In genomic region chr2L:15106100-15106499, dm6 we compare ENCODE assay signal across 2 fruit fly cellular contexts.
TF ChIP-seq lines count a peak whose summit lies in the region.

No protein-coding gene starts in this region.

- no peak for TF ChIP-seq CTCF in whole organism, embryonic (GFP tag; optimal IDR thresholded peaks at IDR 0.05; lab: Kevin White, UChicago)

TF ChIP-seq in whole organism, embryonic, 481 proteins besides CTCF, POLR2A, EP300 and RAD21:
- TF ChIP-seq pan (optimal IDR thresholded peaks at IDR 0.05; lab: Kevin White, UChicago): no peak
- TF ChIP-seq pan (GFP tag; optimal IDR thresholded peaks at IDR 0.05 in 1 of 2, IDR thresholded peaks at IDR 0.05 in 1 of 2): no peak
- TF ChIP-seq CG18262 (tag; optimal IDR thresholded peaks at IDR 0.05; lab: Kevin White, UChicago): no peak
- TF ChIP-seq aop (GFP tag; IDR thresholded peaks at IDR 0.05; lab: Robert Waterston, UW): no peak
- peak; percentile 69 for TF ChIP-seq CG15269 (tag; optimal IDR thresholded peaks at IDR 0.05; lab: Kevin White, UChicago)
- TF ChIP-seq Abd-B (GFP tag; optimal IDR thresholded peaks at IDR 0.05; lab: Kevin White, UChicago): peak; percentile 2
- no peak for TF ChIP-seq gem (tag; optimal IDR thresholded peaks at IDR 0.05; lab: Kevin White, UChicago)

TF ChIP-seq in whole organism, prepupa, 60 proteins besides CTCF, POLR2A, EP300 and RAD21:
- TF ChIP-seq pdm3 (GFP tag; optimal IDR thresholded peaks at IDR 0.05; lab: Kevin White, UChicago) (no peak), CG8632 (GFP tag; optimal IDR thresholded peaks at IDR 0.05; lab: Kevin White, UChicago) (no peak), svp (GFP tag; lab: Kevin White, UChicago) (peak; percentile 52)
